Worm (Caenorhabditis elegans): ENCODE results near the gene nhr-95.

Gene nhr-95

ce11 chrV:19031456-19031855 lies 51.0 kb downstream of the nhr-95 start, which contains the start of gene Y39B6A.27:
Gene Y39B6A.27 (plus strand): TSS chrV:19031756.
- TF ChIP-seq ceh-82 (tag; optimal IDR thresholded peaks at IDR 0.05), result no peak

DNA sequence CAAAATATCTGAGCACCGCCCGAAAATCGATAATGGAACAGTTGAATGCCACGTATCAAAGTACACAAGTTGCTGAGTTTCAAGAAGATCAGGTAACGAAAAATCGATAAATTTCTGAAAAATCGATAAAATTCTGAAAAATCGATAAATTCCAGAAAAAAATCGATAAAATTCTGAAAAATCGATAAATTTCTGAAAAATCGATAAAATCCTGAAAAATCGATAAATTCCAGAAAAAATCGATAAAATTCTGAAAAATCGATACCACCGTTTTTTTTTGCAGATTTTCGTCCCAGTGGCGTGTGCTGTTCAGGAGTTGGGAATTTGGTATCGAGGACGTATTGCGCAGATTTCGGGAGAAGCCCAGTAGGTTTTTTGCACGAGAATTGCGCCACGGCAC lies 55.1 kb downstream of the nhr-95 start:
- TF ChIP-seq ceh-28 (tag; optimal IDR thresholded peaks at IDR 0.05) (peak; percentile 97), R02D3.7 (tag; optimal IDR thresholded peaks at IDR 0.05) (no peak)

- peak; percentile 55 for TF ChIP-seq ceh-28 (tag; optimal IDR thresholded peaks at IDR 0.05)
These were observed 55.7 kb downstream of the nhr-95 start for ce11 chrV:19026757-19027156.
